Worm (Caenorhabditis elegans): ENCODE data around the gene larp-1.

larp-1 gene

DNA sequence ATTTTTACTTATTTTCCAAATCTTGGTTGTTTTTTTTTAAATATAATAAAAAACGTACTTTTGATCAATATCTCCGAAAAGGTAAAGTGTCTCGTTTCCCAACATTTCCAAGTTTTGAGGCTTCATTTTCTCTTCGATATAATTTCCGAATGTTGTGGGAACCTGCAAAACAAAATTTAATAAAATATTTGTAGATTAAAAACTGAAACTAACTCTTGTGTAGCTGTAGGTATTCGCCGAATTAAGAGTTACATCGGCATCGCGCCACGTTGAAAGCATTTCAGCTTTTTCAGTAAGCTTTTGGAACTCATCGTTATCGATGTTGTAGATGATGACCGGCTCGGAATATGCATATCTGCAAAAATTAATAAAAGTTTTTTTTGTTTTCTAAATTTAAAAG lies 55.1 kb downstream of the larp-1 start, which contains the start of gene vps-22:
Gene vps-22, minus strand, starts transcription at position 101 of the 400 bp plus-strand sequence.
- TF ChIP-seq nhr-11 (tag; optimal IDR thresholded peaks at IDR 0.05) (no peak), grh-1 (GFP tag; IDR thresholded peaks at IDR 0.05) (no peak), lin-35 (GFP tag; optimal IDR thresholded peaks at IDR 0.05) (no peak), nhr-12 (tag; optimal IDR thresholded peaks at IDR 0.05) (no peak), lin-39 (tag; optimal IDR thresholded peaks at IDR 0.05) (no peak), nhr-85 (tag) (no peak), nhr-84 (tag; optimal IDR thresholded peaks at IDR 0.05) (no peak), rnt-1 (tag; optimal IDR thresholded peaks at IDR 0.05) (no peak), fkh-4 (tag; optimal IDR thresholded peaks at IDR 0.05; ENCODE audit: borderline replicate concordance) (no peak), sup-37 (GFP tag; optimal IDR thresholded peaks at IDR 0.05) (no peak), hpl-2 (GFP tag; optimal IDR thresholded peaks at IDR 0.05) (no peak), xbp-1 (tag; optimal IDR thresholded peaks at IDR 0.05) (no peak), mdl-1 (tag; optimal IDR thresholded peaks at IDR 0.05) (no peak), Y116A8C.19 (tag; optimal IDR thresholded peaks at IDR 0.05; ENCODE audit: borderline replicate concordance) (no peak), skn-1 (tag; optimal IDR thresholded peaks at IDR 0.05) (no peak), tbx-2 (tag; optimal IDR thresholded peaks at IDR 0.05) (no peak), sox-4 (tag; optimal IDR thresholded peaks at IDR 0.05) (no peak), jun-1 (tag; optimal IDR thresholded peaks at IDR 0.05) (no peak), dsc-1 (tag; optimal IDR thresholded peaks at IDR 0.05) (no peak)

DNA sequence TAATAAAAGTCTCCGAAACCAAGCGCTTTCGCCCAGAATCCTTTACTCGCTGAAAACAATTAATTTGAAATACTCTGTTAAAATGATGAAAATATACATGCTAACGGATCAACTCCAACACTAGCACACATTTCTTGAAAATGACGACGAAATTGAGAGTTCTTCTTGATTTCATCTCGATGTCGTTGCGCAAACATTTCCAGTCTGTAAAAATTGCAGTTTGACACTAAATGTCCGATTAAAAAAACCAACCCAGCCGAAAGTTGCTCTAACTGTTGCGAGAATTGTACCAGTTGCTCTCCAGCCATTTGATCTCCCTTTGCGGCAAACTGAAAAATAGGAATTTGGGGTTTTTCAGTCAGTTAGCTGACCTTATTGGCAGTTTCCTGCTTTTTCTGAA lies 56.2 kb downstream of the larp-1 start:
- TF ChIP-seq sptf-1 (tag; optimal IDR thresholded peaks at IDR 0.05) = no peak
- no peak for TF ChIP-seq efl-1 (optimal IDR thresholded peaks at IDR 0.05)
- TF ChIP-seq efl-1 (GFP tag; optimal IDR thresholded peaks at IDR 0.05 in 1 of 2) = peak in 1 of 2 experiments; percentile 26

DNA sequence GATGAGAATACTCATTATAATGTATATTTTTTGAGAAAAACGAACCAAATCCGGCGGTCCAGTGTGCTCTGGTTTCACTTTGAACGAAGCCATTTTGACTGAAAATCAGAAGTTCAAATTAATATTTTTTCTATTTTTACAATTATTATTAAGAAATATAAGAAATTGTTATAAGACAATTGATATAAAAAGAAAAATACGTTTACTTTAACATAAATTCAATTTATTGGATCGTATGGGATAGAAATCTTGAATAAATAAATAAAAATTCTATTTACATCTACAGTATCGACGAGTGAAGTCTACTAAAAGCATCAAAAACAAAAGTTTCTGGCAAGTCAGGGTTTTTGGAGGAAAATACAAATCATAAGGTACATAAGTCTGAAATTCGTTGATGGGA lies 57.2 kb downstream of the larp-1 start, which contains the start of gene C27F2.4:
Gene C27F2.4, minus strand, starts transcription at position 101 of the 400 bp plus-strand sequence.
- TF ChIP-seq unc-62 (GFP tag; optimal IDR thresholded peaks at IDR 0.05) (no peak), C16A3.4 (tag; optimal IDR thresholded peaks at IDR 0.05) (no peak), ztf-4 (tag; optimal IDR thresholded peaks at IDR 0.05) (no peak), mab-9 (GFP tag; IDR thresholded peaks at IDR 0.05) (no peak), C34B4.2 (tag; optimal IDR thresholded peaks at IDR 0.05) (no peak), tbx-2 (tag; optimal IDR thresholded peaks at IDR 0.05) (no peak), ceh-8 (GFP tag; optimal IDR thresholded peaks at IDR 0.05) (no peak), hlh-17 (GFP tag; optimal IDR thresholded peaks at IDR 0.05; ENCODE audit: borderline replicate concordance) (no peak), nhr-12 (tag; optimal IDR thresholded peaks at IDR 0.05) (no peak), dpl-1 (GFP tag; optimal IDR thresholded peaks at IDR 0.05) (no peak), vab-15 (tag; optimal IDR thresholded peaks at IDR 0.05) (no peak), mef-2 (tag; optimal IDR thresholded peaks at IDR 0.05) (no peak), blmp-1 (tag; optimal IDR thresholded peaks at IDR 0.05) (no peak), nhr-76 (tag; optimal IDR thresholded peaks at IDR 0.05) (no peak), nhr-19 (GFP tag; conservative IDR thresholded peaks at IDR 0.05) (no peak), grh-1 (GFP tag; IDR thresholded peaks at IDR 0.05) (no peak)

Data from whole organism, L1 larva.